Worm (Caenorhabditis elegans) whole organism, L2 larva: ENCODE measurements around the gene R05H5.7.
A peak's percentile ranks its signal among the peaks of the same experiment; 100 is the strongest.

Experiments
- C34F6.9 ChIP-seq: fragments of 150-350 bp; optimal IDR thresholded peaks from 2 replicates; lab custom pipeline; 2014; ENCODE audit warnings: missing biosample characterization, missing genetic modification characterization
- F13H6.1 ChIP-seq: sonication (generic microtip); optimal IDR thresholded peaks from 2 replicates; lab custom pipeline; 2016; ENCODE audit warnings: missing genetic modification characterization, missing compliant biosample characterization
- ZK546.5 ChIP-seq: sonication (generic microtip); optimal IDR thresholded peaks from 2 replicates; lab custom pipeline; 2017; ENCODE audit warnings: missing biosample characterization, missing genetic modification characterization
- aly-2 ChIP-seq: fragments of 150-350 bp; optimal IDR thresholded peaks from 2 replicates; lab custom pipeline; 2014; ENCODE audit warnings: missing biosample characterization, missing genetic modification characterization
- ceh-82 ChIP-seq: fragments of 150-350 bp; optimal IDR thresholded peaks from 2 replicates; lab custom pipeline; 2014; ENCODE audit warnings: missing biosample characterization, missing genetic modification characterization
- dmd-4 ChIP-seq: sonication (generic microtip); optimal IDR thresholded peaks from 2 replicates; lab custom pipeline; 2017; ENCODE audit warnings: missing biosample characterization, missing genetic modification characterization
- egl-27 ChIP-seq: sonication (generic microtip); optimal IDR thresholded peaks from 3 replicates; lab custom pipeline; 2017; ENCODE audit warnings: missing biosample characterization, missing genetic modification reagents, missing genetic modification characterization
- elt-3 ChIP-seq: sonication (generic microtip); optimal IDR thresholded peaks from 2 replicates; lab custom pipeline; 2017; ENCODE audit warnings: missing biosample characterization, missing genetic modification characterization
- fos-1 ChIP-seq: fragments of 150-350 bp; optimal IDR thresholded peaks from 2 replicates; lab custom pipeline; 2014; ENCODE audit warnings: missing biosample characterization, missing genetic modification characterization
- lin-13 ChIP-seq: fragments of 150-350 bp; optimal IDR thresholded peaks from 2 replicates; lab custom pipeline; 2014; ENCODE audit warnings: missing biosample characterization, missing genetic modification reagents, missing genetic modification characterization
- lsy-2 ChIP-seq, 2 experiments: fragments of 150-350 bp in 1 of 2; sonication (generic microtip) in 1 of 2; optimal IDR thresholded peaks; 2 replicates each; lab custom pipeline; 2014 to 2017; ENCODE audit warnings: missing biosample characterization in 2 of 2, missing genetic modification characterization in 2 of 2
- mab-5 ChIP-seq: fragments of 150-350 bp; optimal IDR thresholded peaks from 2 replicates; lab custom pipeline; 2014; ENCODE audit warnings: missing biosample characterization, missing genetic modification characterization
- nhr-10 ChIP-seq: sonication (generic microtip); optimal IDR thresholded peaks from 2 replicates; lab custom pipeline; 2017; ENCODE audit warnings: missing biosample characterization, missing genetic modification characterization
- nhr-11 ChIP-seq: fragments of 150-350 bp; optimal IDR thresholded peaks from 2 replicates; lab custom pipeline; 2014; ENCODE audit warnings: missing biosample characterization, missing genetic modification characterization
- nhr-21 ChIP-seq: fragments of 150-350 bp; optimal IDR thresholded peaks from 2 replicates; lab custom pipeline; 2014; ENCODE audit warnings: missing biosample characterization, missing genetic modification characterization
- nhr-23 ChIP-seq: fragments of 150-350 bp; optimal IDR thresholded peaks from 2 replicates; lab custom pipeline; 2014; ENCODE audit warnings: missing biosample characterization, missing genetic modification reagents, missing genetic modification characterization
- nhr-237 ChIP-seq: fragments of 150-350 bp; optimal IDR thresholded peaks from 2 replicates; lab custom pipeline; 2014; ENCODE audit warnings: missing biosample characterization, missing genetic modification characterization
- nhr-25 ChIP-seq: fragments of 150-350 bp; sonication (generic microtip); optimal IDR thresholded peaks from 3 replicates; lab custom pipeline; 2014; ENCODE audit warnings: missing biosample characterization, missing genetic modification characterization
- nhr-6 ChIP-seq: fragments of 150-350 bp; optimal IDR thresholded peaks from 2 replicates; lab custom pipeline; 2014; ENCODE audit warnings: missing biosample characterization, missing genetic modification characterization
- nhr-77 ChIP-seq: fragments of 150-350 bp; optimal IDR thresholded peaks from 2 replicates; lab custom pipeline; 2014; ENCODE audit warnings: missing biosample characterization, missing genetic modification characterization
- skn-1 ChIP-seq: sonication (generic microtip); optimal IDR thresholded peaks from 2 replicates; lab custom pipeline; 2017; ENCODE audit warnings: missing biosample characterization, missing genetic modification characterization
- snpc-4 ChIP-seq: fragments of 150-350 bp; optimal IDR thresholded peaks from 2 replicates; lab custom pipeline; 2014; ENCODE audit warnings: missing biosample characterization, missing genetic modification characterization
- unc-55 ChIP-seq: fragments of 150-350 bp; sonication (generic microtip); optimal IDR thresholded peaks from 3 replicates; lab custom pipeline; 2014; ENCODE audit warnings: missing biosample characterization, missing genetic modification reagents, missing genetic modification characterization
- ztf-1 ChIP-seq: fragments of 200-800 bp; sonication (Bioruptor generic); conservative IDR thresholded peaks from 2 replicates; pipeline ENCODE4 v1.3.6; 2022; ENCODE audit warnings: missing genetic modification characterization, missing compliant biosample characterization

R05H5.7 gene

ce11 chrII:10231874-10232273 is 39.6 kb downstream of the R05H5.7 start:
- TF ChIP-seq fos-1 (tag; lab: Kevin White, UChicago) (peak; percentile 39), egl-27 (no peak), ceh-82 (tag; lab: Kevin White, UChicago) (no peak), ZK546.5 (tag; lab: Kevin White, UChicago) (no peak), nhr-23 (no peak), nhr-77 (tag; lab: Kevin White, UChicago) (no peak), elt-3 (no peak), nhr-10 (no peak), C34F6.9 (no peak)

ce11 chrII:10234398-10234797 is 42.1 kb downstream of the R05H5.7 start, which contains the start of gene ubxn-5:
ubxn-5 (minus strand) TSS chrII:10234498.
- TF ChIP-seq mab-5 (tag; lab: Kevin White, UChicago) (no peak), ztf-1 (GFP tag; lab: Robert Waterston, UW) (no peak), C34F6.9 (no peak), unc-55 (GFP tag; lab: Kevin White, UChicago) (no peak), egl-27 (no peak), ceh-82 (tag; lab: Kevin White, UChicago) (no peak), nhr-10 (no peak), snpc-4 (tag; lab: Kevin White, UChicago) (no peak), F13H6.1 (tag; lab: Kevin White, UChicago) (no peak), dmd-4 (no peak)

- TF ChIP-seq C34F6.9, result no peak
- no peak for TF ChIP-seq ceh-82 (tag; lab: Kevin White, UChicago)
- no peak for TF ChIP-seq nhr-77 (tag; lab: Kevin White, UChicago)
- no peak for TF ChIP-seq skn-1 (tag; lab: Kevin White, UChicago)
- TF ChIP-seq, all 48 proteins: peak for 0
Measured at ce11 chrII:10239595-10239994, 47.3 kb downstream of the R05H5.7 start, which contains the start of gene mec-15. mec-15 (minus strand) TSS chrII:10239695.

- TF ChIP-seq lsy-2 (tag; optimal IDR thresholded peaks at IDR 0.05; lab: Kevin White, UChicago), result no peak
- no peak for TF ChIP-seq nhr-11 (tag; lab: Kevin White, UChicago)
- TF ChIP-seq elt-3, result no peak
- TF ChIP-seq nhr-25 (tag; lab: Kevin White, UChicago), result no peak
- TF ChIP-seq C34F6.9, result no peak
- no peak for TF ChIP-seq nhr-237 (tag; lab: Kevin White, UChicago)
- TF ChIP-seq lin-13 (GFP tag; lab: Kevin White, UChicago), result no peak
- TF ChIP-seq fos-1 (tag; lab: Kevin White, UChicago), result no peak
- no peak for TF ChIP-seq ceh-82 (tag; lab: Kevin White, UChicago)
- no peak for TF ChIP-seq nhr-6 (tag; lab: Kevin White, UChicago)
- TF ChIP-seq ztf-1 (GFP tag; lab: Robert Waterston, UW), result no peak
- TF ChIP-seq nhr-21 (tag; lab: Kevin White, UChicago), result no peak
- TF ChIP-seq aly-2 (tag; lab: Kevin White, UChicago), result no peak
Measured at ce11 chrII:10242294-10242693, 50.0 kb downstream of the R05H5.7 start, which contains the start of gene mrps-14. mrps-14 (minus strand) TSS chrII:10242490.
